Fruit fly (Drosophila melanogaster) whole organism, embryonic: ENCODE measurements around the gene CG11294.

ENCODE experiments used
- Atf-2 ChIP-seq: fragments of 200-800 bp; sonication (Bioruptor generic); optimal IDR thresholded peaks from 2 replicates; lab custom pipeline; 2016; ENCODE audit warnings: missing biosample characterization, missing genetic modification characterization
- CG12219 ChIP-seq: fragments of 200-800 bp; sonication (Bioruptor generic); optimal IDR thresholded peaks from 3 replicates; lab custom pipeline; 2018; ENCODE audit warnings: missing biosample characterization, mild to moderate bottlenecking, missing genetic modification characterization
- CG12769 ChIP-seq: fragments of 200-800 bp; sonication (Bioruptor generic); optimal IDR thresholded peaks from 2 replicates; lab custom pipeline; 2019; ENCODE audit warnings: missing biosample characterization, mild to moderate bottlenecking, missing genetic modification characterization, moderate library complexity
- CG13123 ChIP-seq: fragments of 200-800 bp; sonication (Bioruptor generic); optimal IDR thresholded peaks from 2 replicates; lab custom pipeline; 2016; ENCODE audit warnings: missing biosample characterization, missing genetic modification characterization
- CG13624 ChIP-seq: fragments of 200-800 bp; sonication (Bioruptor generic); optimal IDR thresholded peaks from 2 replicates; lab custom pipeline; 2016; ENCODE audit warnings: missing biosample characterization, missing genetic modification characterization
- CG14441 ChIP-seq: fragments of 200-800 bp; sonication (Bioruptor generic); IDR thresholded peaks from 2 replicates; pipeline ENCODE4 v1.3.6; 2022; ENCODE audit warnings: missing biosample characterization, missing genetic modification characterization
- CG15073 ChIP-seq: fragments of 200-800 bp; sonication (Bioruptor generic); optimal IDR thresholded peaks from 2 replicates; lab custom pipeline; 2016; ENCODE audit warnings: missing biosample characterization, missing genetic modification characterization
- CG2120 ChIP-seq: fragments of 200-800 bp; sonication (Bioruptor generic); optimal IDR thresholded peaks from 3 replicates; lab custom pipeline; 2016; ENCODE audit warnings: missing biosample characterization, missing genetic modification characterization
- CG32532 ChIP-seq: fragments of 200-800 bp; sonication (Bioruptor generic); IDR thresholded peaks from 2 replicates; pipeline ENCODE4 v1.3.6; 2022; ENCODE audit warnings: missing biosample characterization, missing genetic modification characterization
- CG34376 ChIP-seq: fragments of 200-800 bp; sonication (Bioruptor generic); optimal IDR thresholded peaks from 2 replicates; lab custom pipeline; 2018; ENCODE audit warnings: missing biosample characterization, mild to moderate bottlenecking, missing genetic modification characterization
- CG4820 ChIP-seq: fragments of 200-800 bp; sonication (Bioruptor generic); optimal IDR thresholded peaks from 3 replicates; lab custom pipeline; 2016; ENCODE audit warnings: missing biosample characterization, missing genetic modification characterization
- CG5953 ChIP-seq: fragments of 200-800 bp; sonication (Bioruptor generic); IDR thresholded peaks from 2 replicates; pipeline ENCODE4 v1.3.6; 2022; ENCODE audit warnings: missing biosample characterization, missing genetic modification characterization
- CG8924 ChIP-seq: fragments of 200-800 bp; optimal IDR thresholded peaks from 3 replicates; lab custom pipeline; 2019; ENCODE audit warnings: missing biosample characterization, mild to moderate bottlenecking, missing genetic modification characterization, moderate library complexity
- CG9437 ChIP-seq: fragments of 200-800 bp; sonication (Bioruptor generic); optimal IDR thresholded peaks from 2 replicates; lab custom pipeline; 2018; ENCODE audit warnings: missing biosample characterization, mild to moderate bottlenecking, missing genetic modification characterization
- CHES-1-like ChIP-seq: fragments of 200-800 bp; sonication (Bioruptor generic); optimal IDR thresholded peaks from 2 replicates; lab custom pipeline; 2016; ENCODE audit warnings: missing biosample characterization, missing genetic modification characterization
- CoRest ChIP-seq: fragments of 200-800 bp; sonication (Bioruptor generic); optimal IDR thresholded peaks from 3 replicates; lab custom pipeline; 2018; ENCODE audit warnings: missing biosample characterization, mild to moderate bottlenecking, missing genetic modification characterization, moderate library complexity
- Dfd ChIP-seq, 2 experiments: fragments of >200 bp; optimal IDR thresholded peaks; 2 replicates each; lab custom pipeline; 2017; ENCODE audit warnings: missing biosample characterization in 2 of 2, missing genetic modification characterization in 2 of 2
- Eip74EF ChIP-seq, 2 experiments: fragments of 200-800 bp in 1 of 2; fragments of >200 bp in 1 of 2; sonication (Bioruptor generic) in 1 of 2; optimal IDR thresholded peaks; 2 replicates each; lab custom pipeline; 2017 to 2019; ENCODE audit warnings: missing biosample characterization in 2 of 2, missing genetic modification characterization in 2 of 2, mild to moderate bottlenecking in 1 of 2, moderate library complexity in 1 of 2
- Gug ChIP-seq: fragments of 200-800 bp; sonication (Bioruptor generic); IDR thresholded peaks from 4 replicates; pipeline ENCODE4 v1.3.6; 2022; ENCODE audit warnings: missing biosample characterization, missing genetic modification characterization
- Hr51 ChIP-seq, 2 experiments: fragments of 200-800 bp; sonication (Bioruptor generic); optimal IDR thresholded peaks; 2 replicates in 1 of 2; 3 replicates in 1 of 2; lab custom pipeline; 2016 to 2018; ENCODE audit warnings: missing biosample characterization in 2 of 2, missing genetic modification characterization in 2 of 2, mild to moderate bottlenecking in 1 of 2, moderate library complexity in 1 of 2
- MESR4 ChIP-seq: fragments of 200-800 bp; sonication (Bioruptor generic); optimal IDR thresholded peaks from 2 replicates; lab custom pipeline; 2018; ENCODE audit warnings: missing biosample characterization, mild to moderate bottlenecking, missing genetic modification characterization, moderate library complexity
- MTF-1 ChIP-seq: fragments of 200-800 bp; sonication (Bioruptor generic); optimal IDR thresholded peaks from 2 replicates; lab custom pipeline; 2018; ENCODE audit warnings: missing biosample characterization, mild to moderate bottlenecking, missing genetic modification characterization, borderline replicate concordance
- Mad ChIP-seq: fragments of 200-800 bp; sonication (Bioruptor generic); optimal IDR thresholded peaks from 2 replicates; lab custom pipeline; 2016; ENCODE audit warnings: missing biosample characterization, missing genetic modification characterization
- Max ChIP-seq: fragments of 200-800 bp; sonication (Bioruptor generic); optimal IDR thresholded peaks from 2 replicates; lab custom pipeline; 2016; ENCODE audit warnings: missing biosample characterization, mild to moderate bottlenecking, missing genetic modification characterization
- NC2α ChIP-seq: fragments of 200-800 bp; sonication (Bioruptor generic); optimal IDR thresholded peaks from 2 replicates; lab custom pipeline; 2016; ENCODE audit warnings: missing biosample characterization, missing genetic modification characterization
- Nf-YC ChIP-seq: fragments of 200-800 bp; optimal IDR thresholded peaks from 3 replicates; lab custom pipeline; 2019; ENCODE audit warnings: missing biosample characterization, mild to moderate bottlenecking, missing genetic modification characterization, moderate library complexity
- Optix ChIP-seq: fragments of 200-800 bp; sonication (Bioruptor generic); IDR thresholded peaks from 3 replicates; pipeline ENCODE4 v1.3.6; 2022; ENCODE audit warnings: missing biosample characterization, missing genetic modification characterization
- Rx ChIP-seq: fragments of 200-800 bp; sonication (Bioruptor generic); IDR thresholded peaks from 2 replicates; pipeline ENCODE4 v1.3.6; 2022; ENCODE audit warnings: missing biosample characterization, missing genetic modification characterization
- Scr ChIP-seq: fragments of 200-800 bp; sonication (Bioruptor generic); IDR thresholded peaks from 2 replicates; pipeline ENCODE4 v1.3.6; 2022; ENCODE audit warnings: missing biosample characterization, missing genetic modification characterization; ENCODE audit not compliant: partially characterized antibody
- Sry-β ChIP-seq: fragments of 200-800 bp; sonication (Bioruptor generic); optimal IDR thresholded peaks from 2 replicates; lab custom pipeline; 2018; ENCODE audit warnings: missing biosample characterization, mild to moderate bottlenecking, missing genetic modification characterization, moderate library complexity
- ac ChIP-seq: fragments of 200-800 bp; sonication (Bioruptor generic); optimal IDR thresholded peaks from 3 replicates; lab custom pipeline; 2017; ENCODE audit warnings: missing biosample characterization, mild to moderate bottlenecking, missing genetic modification characterization
- ap ChIP-seq: fragments of 200-800 bp; sonication (Bioruptor generic); IDR thresholded peaks from 2 replicates; pipeline ENCODE4 v1.3.6; 2022; ENCODE audit warnings: missing biosample characterization, missing genetic modification characterization
- disco-r ChIP-seq: fragments of 200-800 bp; sonication (Bioruptor generic); optimal IDR thresholded peaks from 2 replicates; lab custom pipeline; 2016; ENCODE audit warnings: missing biosample characterization, missing genetic modification characterization
- en ChIP-seq: fragments of 200-800 bp; sonication (Bioruptor generic); optimal IDR thresholded peaks from 2 replicates; lab custom pipeline; 2016; ENCODE audit warnings: missing biosample characterization, missing genetic modification characterization
- fd3F ChIP-seq: fragments of 200-800 bp; sonication (Bioruptor generic); optimal IDR thresholded peaks from 2 replicates; lab custom pipeline; 2018; ENCODE audit warnings: missing biosample characterization, mild to moderate bottlenecking, missing genetic modification characterization, moderate library complexity
- gce ChIP-seq: fragments of 200-800 bp; sonication (Bioruptor generic); IDR thresholded peaks from 3 replicates; pipeline ENCODE4 v1.3.6; 2022; ENCODE audit warnings: missing biosample characterization, missing genetic modification characterization
- grn ChIP-seq: fragments of 200-800 bp; sonication (Bioruptor generic); optimal IDR thresholded peaks from 3 replicates; lab custom pipeline; 2017; ENCODE audit warnings: missing biosample characterization, missing genetic modification characterization
- hth ChIP-seq: fragments of >200 bp; optimal IDR thresholded peaks from 2 replicates; lab custom pipeline; 2017; ENCODE audit warnings: inconsistent platforms
- jumu ChIP-seq: fragments of 200-800 bp; sonication (Bioruptor generic); optimal IDR thresholded peaks from 3 replicates; lab custom pipeline; 2016; ENCODE audit warnings: missing biosample characterization, missing genetic modification characterization
- maf-S ChIP-seq: fragments of 200-800 bp; sonication (Bioruptor generic); optimal IDR thresholded peaks from 2 replicates; lab custom pipeline; 2016; ENCODE audit warnings: missing biosample characterization, missing genetic modification characterization
- mam ChIP-seq: fragments of 200-800 bp; sonication (Bioruptor generic); optimal IDR thresholded peaks from 3 replicates; lab custom pipeline; 2016; ENCODE audit warnings: missing biosample characterization, missing genetic modification characterization
- odd ChIP-seq: fragments of 200-800 bp; sonication (Bioruptor generic); optimal IDR thresholded peaks from 2 replicates; lab custom pipeline; 2017; ENCODE audit warnings: missing biosample characterization, mild to moderate bottlenecking, missing genetic modification characterization
- phol ChIP-seq: fragments of 200-800 bp; sonication (Bioruptor generic); optimal IDR thresholded peaks from 3 replicates; lab custom pipeline; 2018; ENCODE audit warnings: missing biosample characterization, mild to moderate bottlenecking, missing genetic modification characterization, moderate library complexity
- sc ChIP-seq, 3 experiments: fragments of >200 bp in 2 of 3; fragments of 200-800 bp in 1 of 3; sonication (Bioruptor generic) in 1 of 3; optimal IDR thresholded peaks; 2 replicates in 2 of 3; 3 replicates in 1 of 3; lab custom pipeline; 2017; ENCODE audit warnings: mild to moderate bottlenecking in 1 of 3, missing biosample characterization in 1 of 3, missing genetic modification characterization in 1 of 3, missing genetic modification reagents in 1 of 3
- sob ChIP-seq: fragments of 200-800 bp; sonication (Bioruptor generic); IDR thresholded peaks from 2 replicates; pipeline ENCODE4 v1.3.6; 2022; ENCODE audit warnings: missing biosample characterization, missing genetic modification characterization
- tna ChIP-seq: fragments of 200-800 bp; sonication (Bioruptor generic); IDR thresholded peaks from 2 replicates; pipeline ENCODE4 v1.3.6; 2022; ENCODE audit warnings: missing biosample characterization, missing genetic modification characterization; ENCODE audit not compliant: partially characterized antibody
- zen2 ChIP-seq: fragments of 200-800 bp; sonication (Bioruptor generic); IDR thresholded peaks from 3 replicates; pipeline ENCODE4 v1.3.6; 2022; ENCODE audit warnings: missing biosample characterization, missing genetic modification characterization; ENCODE audit not compliant: partially characterized antibody

Gene CG11294

DNA sequence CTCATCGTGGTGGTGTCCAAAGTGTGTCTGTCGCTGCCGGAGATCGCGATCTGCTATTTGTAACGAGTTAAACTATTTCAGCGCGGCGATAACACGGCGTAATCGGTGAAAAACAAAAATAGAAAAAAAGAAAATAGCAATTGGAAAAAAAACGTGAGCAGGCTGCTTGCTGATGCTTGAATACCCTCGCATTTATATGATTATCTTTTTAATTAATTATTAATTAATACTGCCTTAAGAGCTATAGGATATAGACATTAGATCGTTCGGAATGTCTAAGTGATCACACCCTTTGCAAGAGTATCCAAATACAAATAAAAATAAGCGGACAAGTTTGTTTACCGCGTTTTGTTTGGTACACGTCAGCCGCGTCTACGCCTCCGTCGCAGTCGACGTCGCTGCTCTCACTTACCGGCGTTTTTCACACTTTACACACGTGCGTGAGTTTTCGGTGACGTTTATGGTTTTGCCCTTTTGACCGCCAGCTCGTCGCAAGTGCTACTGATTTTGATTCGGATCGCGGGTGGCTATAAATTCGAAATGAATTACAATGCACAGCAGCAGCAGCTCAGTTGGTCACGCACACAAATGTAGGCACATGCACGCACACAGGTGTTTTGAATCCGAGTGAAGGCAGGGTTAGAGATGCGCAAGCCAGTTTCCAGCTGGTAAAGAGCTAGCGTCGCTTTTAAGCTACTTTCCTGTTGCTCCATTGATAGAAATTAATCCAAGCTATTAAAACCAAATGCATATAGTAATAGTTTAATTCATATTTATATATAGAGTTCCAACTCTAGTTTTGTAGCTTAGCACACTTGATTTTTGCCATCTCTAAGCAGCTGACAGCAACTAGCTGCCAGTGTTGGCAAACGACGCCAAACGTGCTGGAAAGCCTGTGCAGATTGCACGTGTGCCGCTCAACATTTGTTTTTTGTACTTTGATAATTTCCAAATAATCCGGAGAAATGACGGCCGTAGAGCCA lies 20.9 kb upstream of the CG11294 start, which contains the start of the genes CG2004 and CG1785 (continued):
- peak; percentile 80 for TF ChIP-seq Scr
- TF ChIP-seq odd (GFP tag; lab: Kevin White, UChicago): peak; percentile 73
- peak; percentile 79 for TF ChIP-seq maf-S
- peak; percentile 85 for TF ChIP-seq jumu (GFP tag; lab: Kevin White, UChicago)
- TF ChIP-seq MTF-1 (GFP tag; lab: Kevin White, UChicago): peak; percentile 65
- TF ChIP-seq CG5953 (GFP tag; lab: Robert Waterston, UW): peak; percentile 87
- TF ChIP-seq zen2 (GFP tag; lab: Robert Waterston, UW): peak; percentile 44; the same call in 1 of the 3 replicates
- peak; percentile 96 for TF ChIP-seq sob
- TF ChIP-seq CG13624 (GFP tag; lab: Kevin White, UChicago): peak; percentile 62
- TF ChIP-seq Hr51 (GFP tag; optimal IDR thresholded peaks at IDR 0.05; lab: Kevin White, UChicago): peak; percentile 86 to 93
- peak; percentile 91 for TF ChIP-seq CG8924 (tag; lab: Kevin White, UChicago)
- TF ChIP-seq grn: peak; percentile 34
- peak; percentile 94 for TF ChIP-seq CG32532 (GFP tag; lab: Robert Waterston, UW)
- peak; percentile 13 for TF ChIP-seq en
- peak; percentile 85 for TF ChIP-seq CG13123 (GFP tag; lab: Kevin White, UChicago)
- TF ChIP-seq ap (GFP tag; lab: Robert Waterston, UW): peak; percentile 89
- TF ChIP-seq ac (GFP tag; lab: Kevin White, UChicago): peak; percentile 85
- TF ChIP-seq Sry-β (GFP tag; lab: Kevin White, UChicago): peak; percentile 90
- TF ChIP-seq CoRest: peak; percentile 92
- peak; percentile 82; the same call in 2 of the 3 replicates for TF ChIP-seq gce (GFP tag; lab: Robert Waterston, UW)
- TF ChIP-seq CG12769: peak; percentile 84
- no peak for TF ChIP-seq hth
- TF ChIP-seq tna (GFP tag; lab: Robert Waterston, UW): no peak
- TF ChIP-seq Gug (GFP tag; lab: Robert Waterston, UW): peak; percentile 94
- TF ChIP-seq CG2120 (GFP tag; lab: Kevin White, UChicago): peak; percentile 95
- TF ChIP-seq NC2α: peak; percentile 39
- peak; percentile 89 for TF ChIP-seq CG4820 (GFP tag; lab: Kevin White, UChicago)
- TF ChIP-seq Rx (GFP tag; lab: Robert Waterston, UW): peak; percentile 93
- peak; percentile 85 for TF ChIP-seq mam (GFP tag; lab: Kevin White, UChicago)
- TF ChIP-seq CHES-1-like (GFP tag; lab: Kevin White, UChicago): peak; percentile 72
- peak; percentile 59 for TF ChIP-seq Atf-2
- peak; percentile 92 for TF ChIP-seq Mad (GFP tag; lab: Kevin White, UChicago)
- peak; percentile 90 for TF ChIP-seq phol
- peak; percentile 81 for TF ChIP-seq CG34376 (GFP tag; lab: Kevin White, UChicago)
- TF ChIP-seq Eip74EF (GFP tag; optimal IDR thresholded peaks at IDR 0.05; lab: Kevin White, UChicago): no peak
- TF ChIP-seq CG15073 (GFP tag; lab: Kevin White, UChicago): peak; percentile 51
- TF ChIP-seq CG12219 (GFP tag; lab: Kevin White, UChicago): peak; percentile 61
- TF ChIP-seq Nf-YC (tag; lab: Kevin White, UChicago): peak; percentile 81
- TF ChIP-seq Max (GFP tag; lab: Kevin White, UChicago): peak; percentile 95
- no peak for TF ChIP-seq sc (optimal IDR thresholded peaks at IDR 0.05; lab: Kevin White, UChicago)
- peak; percentile 75 for TF ChIP-seq sc (GFP tag; optimal IDR thresholded peaks at IDR 0.05; lab: Kevin White, UChicago)
- peak; percentile 79 for TF ChIP-seq fd3F (GFP tag; lab: Kevin White, UChicago)
- TF ChIP-seq MESR4 (GFP tag; lab: Kevin White, UChicago): peak; percentile 30
- TF ChIP-seq disco-r (GFP tag; lab: Kevin White, UChicago): peak; percentile 58
- TF ChIP-seq CG14441: peak; percentile 94
- TF ChIP-seq Dfd (GFP tag; optimal IDR thresholded peaks at IDR 0.05; lab: Kevin White, UChicago): no peak
- peak; percentile 93 for TF ChIP-seq Optix (GFP tag; lab: Robert Waterston, UW)
- peak; percentile 78 for TF ChIP-seq CG9437 (GFP tag; lab: Kevin White, UChicago)
